Fruit fly (Drosophila melanogaster): ENCODE results near the gene wtrw.

Gene wtrw

dm6 chr3R:7886859-7887190 lies 4.3 kb upstream of the wtrw start, which contains the start of gene ArgRS-m (continued):
- TF ChIP-seq CG7368 (GFP tag; optimal IDR thresholded peaks at IDR 0.05): peak; percentile 63
- peak; percentile 16 for TF ChIP-seq vri (GFP tag; optimal IDR thresholded peaks at IDR 0.05)
- peak; percentile 61 for TF ChIP-seq Sox15 (GFP tag; optimal IDR thresholded peaks at IDR 0.05)
- peak; percentile 15 for TF ChIP-seq CG10669 (GFP tag; optimal IDR thresholded peaks at IDR 0.05)
- peak; percentile 19 for TF ChIP-seq CG1621 (tag; optimal IDR thresholded peaks at IDR 0.05)
- peak; percentile 12 for TF ChIP-seq Sox102F (GFP tag; optimal IDR thresholded peaks at IDR 0.05)
- TF ChIP-seq Sox14 (GFP tag; optimal IDR thresholded peaks at IDR 0.05): peak; percentile 80
- peak; percentile 50 for TF ChIP-seq cyc (GFP tag; optimal IDR thresholded peaks at IDR 0.05)
- TF ChIP-seq ss (GFP tag; optimal IDR thresholded peaks at IDR 0.05): peak in 1 of 2 experiments; percentile 34
- peak; percentile 79 for TF ChIP-seq Hr4 (GFP tag; optimal IDR thresholded peaks at IDR 0.05)
- TF ChIP-seq CG6163 (GFP tag; IDR thresholded peaks at IDR 0.05): peak; percentile 75
- peak; percentile 48 for TF ChIP-seq net (GFP tag; optimal IDR thresholded peaks at IDR 0.05)
- peak; percentile 59 for TF ChIP-seq topi (GFP tag; optimal IDR thresholded peaks at IDR 0.05)
- no peak for TF ChIP-seq fd85E (GFP tag; optimal IDR thresholded peaks at IDR 0.05)
- TF ChIP-seq lz (GFP tag; optimal IDR thresholded peaks at IDR 0.05): peak; percentile 66
- TF ChIP-seq dsx (GFP tag; optimal IDR thresholded peaks at IDR 0.05; ENCODE audit: poor library complexity, severe bottlenecking): no peak
- TF ChIP-seq CG11294 (GFP tag; IDR thresholded peaks at IDR 0.05): peak; percentile 30; the same call in 1 of the 2 replicates
- TF ChIP-seq svp (GFP tag): peak; percentile 83
- peak; percentile 73 for TF ChIP-seq esn (GFP tag; optimal IDR thresholded peaks at IDR 0.05)
- TF ChIP-seq Eip78C (GFP tag): peak; percentile 79
- TF ChIP-seq CG10631 (GFP tag; optimal IDR thresholded peaks at IDR 0.05): peak; percentile 71
- peak; percentile 72 for TF ChIP-seq CG31627 (GFP tag; optimal IDR thresholded peaks at IDR 0.05)
- peak; percentile 10 for TF ChIP-seq CG4318 (GFP tag; optimal IDR thresholded peaks at IDR 0.05)
- TF ChIP-seq Ets21C (GFP tag; optimal IDR thresholded peaks at IDR 0.05): peak; percentile 41
- no peak for TF ChIP-seq Eip93F (GFP tag; optimal IDR thresholded peaks at IDR 0.05)
- peak; percentile 15 for TF ChIP-seq CG11902 (GFP tag; optimal IDR thresholded peaks at IDR 0.05)
- peak; percentile 22 for TF ChIP-seq CG8632 (GFP tag; optimal IDR thresholded peaks at IDR 0.05)

- TF ChIP-seq CG6854 (GFP tag; optimal IDR thresholded peaks at IDR 0.05) (peak; percentile 10), esn (GFP tag; optimal IDR thresholded peaks at IDR 0.05) (peak; percentile 14), lz (GFP tag; optimal IDR thresholded peaks at IDR 0.05) (no peak), Eip78C (GFP tag) (peak; percentile 71), dsx (GFP tag; optimal IDR thresholded peaks at IDR 0.05; ENCODE audit: poor library complexity, severe bottlenecking) (peak; percentile 47), Ets21C (GFP tag; optimal IDR thresholded peaks at IDR 0.05) (no peak), CG3032 (tag; optimal IDR thresholded peaks at IDR 0.05) (peak; percentile 46), CG9139 (GFP tag; optimal IDR thresholded peaks at IDR 0.05) (peak; percentile 7), CG6808 (GFP tag; optimal IDR thresholded peaks at IDR 0.05) (peak; percentile 42), CG15336 (GFP tag; IDR thresholded peaks at IDR 0.05) (peak; percentile 87), CG1621 (tag; optimal IDR thresholded peaks at IDR 0.05) (peak; percentile 25), Eip93F (GFP tag; optimal IDR thresholded peaks at IDR 0.05) (no peak), Hr4 (GFP tag; optimal IDR thresholded peaks at IDR 0.05) (peak; percentile 60), CG4318 (GFP tag; optimal IDR thresholded peaks at IDR 0.05) (peak; percentile 22), CG7368 (GFP tag; optimal IDR thresholded peaks at IDR 0.05) (no peak), Eip75B (GFP tag; optimal IDR thresholded peaks at IDR 0.05) (peak; percentile 9), net (GFP tag; optimal IDR thresholded peaks at IDR 0.05) (peak; percentile 52), dac (GFP tag; optimal IDR thresholded peaks at IDR 0.05) (no peak), Gug (GFP tag; IDR thresholded peaks at IDR 0.05) (peak; percentile 45; the same call in 1 of the 2 replicates), CG11294 (GFP tag; IDR thresholded peaks at IDR 0.05) (peak; percentile 49; the same call in 1 of the 2 replicates), CG10631 (GFP tag; optimal IDR thresholded peaks at IDR 0.05) (peak; percentile 38), pdm3 (GFP tag; optimal IDR thresholded peaks at IDR 0.05) (peak; percentile 4), ss (GFP tag; optimal IDR thresholded peaks at IDR 0.05) (peak; percentile 4 to 71), svp (GFP tag) (no peak), eg (GFP tag; IDR thresholded peaks at IDR 0.05) (peak; percentile 83), CG32006 (GFP tag; optimal IDR thresholded peaks at IDR 0.05) (peak; percentile 77), CG3919 (GFP tag; optimal IDR thresholded peaks at IDR 0.05) (no peak), CG8119 (GFP tag; IDR thresholded peaks at IDR 0.05) (peak; percentile 81), acj6 (GFP tag; optimal IDR thresholded peaks at IDR 0.05) (peak; percentile 38), Lpt (GFP tag; optimal IDR thresholded peaks at IDR 0.05) (peak; percentile 68), cyc (GFP tag; optimal IDR thresholded peaks at IDR 0.05) (no peak), fd59A (GFP tag; optimal IDR thresholded peaks at IDR 0.05) (no peak), CG11762 (GFP tag; optimal IDR thresholded peaks at IDR 0.05; ENCODE audit: insufficient read depth) (peak; percentile 24), fkh (GFP tag; optimal IDR thresholded peaks at IDR 0.05) (peak; percentile 69), achi (GFP tag; optimal IDR thresholded peaks at IDR 0.05) (peak; percentile 54), CG34406 (GFP tag; optimal IDR thresholded peaks at IDR 0.05) (no peak)
These were observed 1.3 kb downstream of the wtrw start for dm6 chr3R:7892246-7893000.
